Fruit fly (Drosophila melanogaster) whole organism, prepupa: Measurements from ENCODE around the gene TfIIFalpha.

Source experiments
- Blimp-1 ChIP-seq: fragments of 200-800 bp; sonication (Bioruptor generic); optimal IDR thresholded peaks from 3 replicates; lab custom pipeline; 2017; ENCODE audit warnings: missing biosample characterization, missing genetic modification characterization, mild to moderate bottlenecking, moderate library complexity, missing genetic modification reagents
- CG10631 ChIP-seq: fragments of 200-800 bp; sonication (Bioruptor generic); optimal IDR thresholded peaks from 2 replicates; lab custom pipeline; 2016; ENCODE audit warnings: missing biosample characterization, missing genetic modification characterization
- CG10669 ChIP-seq: fragments of 200-800 bp; sonication (Bioruptor generic); optimal IDR thresholded peaks from 3 replicates; lab custom pipeline; 2018; ENCODE audit warnings: missing biosample characterization, mild to moderate bottlenecking, missing genetic modification characterization, moderate library complexity
- CG11294 ChIP-seq: fragments of 200-800 bp; sonication (Bioruptor generic); IDR thresholded peaks from 2 replicates; pipeline ENCODE4 v1.3.6; 2022; ENCODE audit warnings: missing biosample characterization, missing genetic modification characterization
- CG15336 ChIP-seq: fragments of 200-800 bp; sonication (Bioruptor generic); IDR thresholded peaks from 2 replicates; pipeline ENCODE4 v1.3.6; 2022; ENCODE audit warnings: missing biosample characterization, missing genetic modification characterization
- CG1621 ChIP-seq: fragments of 200-800 bp; sonication (Bioruptor generic); optimal IDR thresholded peaks from 3 replicates; lab custom pipeline; 2018; ENCODE audit warnings: missing biosample characterization, mild to moderate bottlenecking, missing genetic modification characterization
- CG16779 ChIP-seq: fragments of 200-800 bp; sonication (Bioruptor generic); optimal IDR thresholded peaks from 3 replicates; lab custom pipeline; 2017; ENCODE audit warnings: missing biosample characterization, mild to moderate bottlenecking, missing genetic modification characterization
- CG31627 ChIP-seq: fragments of 200-800 bp; sonication (Bioruptor generic); optimal IDR thresholded peaks from 3 replicates; lab custom pipeline; 2016; ENCODE audit warnings: missing biosample characterization, missing genetic modification characterization
- CG32006 ChIP-seq: fragments of 200-800 bp; sonication (Bioruptor generic); optimal IDR thresholded peaks from 3 replicates; lab custom pipeline; 2017; ENCODE audit warnings: missing biosample characterization, mild to moderate bottlenecking, missing genetic modification characterization
- CG34406 ChIP-seq: fragments of 200-800 bp; sonication (Bioruptor generic); optimal IDR thresholded peaks from 3 replicates; lab custom pipeline; 2016; ENCODE audit warnings: missing biosample characterization, missing genetic modification characterization
- CG3919 ChIP-seq: fragments of 200-800 bp; sonication (Bioruptor generic); optimal IDR thresholded peaks from 3 replicates; lab custom pipeline; 2016; ENCODE audit warnings: missing biosample characterization, missing genetic modification characterization
- CG6276 ChIP-seq: fragments of 200-800 bp; sonication (Bioruptor generic); optimal IDR thresholded peaks from 2 replicates; lab custom pipeline; 2017; ENCODE audit warnings: missing biosample characterization, mild to moderate bottlenecking, missing genetic modification characterization
- CG6792 ChIP-seq: fragments of 200-800 bp; sonication (Bioruptor generic); optimal IDR thresholded peaks from 3 replicates; lab custom pipeline; 2016; ENCODE audit warnings: missing biosample characterization, missing genetic modification characterization
- CG6808 ChIP-seq: fragments of 200-800 bp; sonication (Bioruptor generic); optimal IDR thresholded peaks from 3 replicates; lab custom pipeline; 2017; ENCODE audit warnings: missing biosample characterization, missing genetic modification characterization, mild to moderate bottlenecking, moderate library complexity, missing genetic modification reagents
- CG7368 ChIP-seq: fragments of 200-800 bp; sonication (Bioruptor generic); optimal IDR thresholded peaks from 3 replicates; lab custom pipeline; 2016; ENCODE audit warnings: missing biosample characterization, missing genetic modification characterization
- CG8119 ChIP-seq: fragments of 200-800 bp; sonication (Bioruptor generic); IDR thresholded peaks from 3 replicates; pipeline ENCODE4 v1.3.6; 2022; ENCODE audit warnings: missing biosample characterization, missing genetic modification characterization
- CG8319 ChIP-seq: fragments of 200-800 bp; sonication (Bioruptor generic); optimal IDR thresholded peaks from 3 replicates; lab custom pipeline; 2016; ENCODE audit warnings: missing biosample characterization, missing genetic modification characterization
- CG8632 ChIP-seq: fragments of 200-800 bp; sonication (Bioruptor generic); optimal IDR thresholded peaks from 3 replicates; lab custom pipeline; 2016; ENCODE audit warnings: missing biosample characterization, missing genetic modification characterization
- CG9139 ChIP-seq: fragments of 200-800 bp; sonication (Bioruptor generic); optimal IDR thresholded peaks from 3 replicates; lab custom pipeline; 2017; ENCODE audit warnings: missing biosample characterization, mild to moderate bottlenecking, missing genetic modification characterization
- Ets96B ChIP-seq: fragments of 200-800 bp; optimal IDR thresholded peaks from 2 replicates; lab custom pipeline; 2019; ENCODE audit warnings: missing biosample characterization, mild to moderate bottlenecking, missing genetic modification characterization, moderate library complexity
- Gug ChIP-seq: fragments of 200-800 bp; sonication (Bioruptor generic); IDR thresholded peaks from 2 replicates; pipeline ENCODE4 v1.3.6; 2022; ENCODE audit warnings: missing biosample characterization, missing genetic modification characterization
- Hr38 ChIP-seq: sonication (Bioruptor generic); optimal IDR thresholded peaks from 2 replicates; lab custom pipeline; 2016; ENCODE audit warnings: missing biosample characterization, missing genetic modification characterization
- Hr39 ChIP-seq: fragments of 200-800 bp; sonication (Bioruptor generic); optimal IDR thresholded peaks from 2 replicates; lab custom pipeline; 2016; ENCODE audit warnings: missing biosample characterization, missing genetic modification characterization
- Met ChIP-seq: fragments of 200-800 bp; sonication (Bioruptor generic); optimal IDR thresholded peaks from 3 replicates; lab custom pipeline; 2016; ENCODE audit warnings: missing biosample characterization, missing genetic modification characterization
- OdsH ChIP-seq: fragments of 200-800 bp; sonication (Bioruptor generic); optimal IDR thresholded peaks from 3 replicates; lab custom pipeline; 2016; ENCODE audit warnings: missing biosample characterization, missing genetic modification characterization
- Smox ChIP-seq: fragments of 200-800 bp; sonication (Bioruptor generic); optimal IDR thresholded peaks from 3 replicates; lab custom pipeline; 2016; ENCODE audit warnings: missing biosample characterization, missing genetic modification characterization
- Sox102F ChIP-seq: fragments of 200-800 bp; sonication (Bioruptor generic); optimal IDR thresholded peaks from 2 replicates; lab custom pipeline; 2016; ENCODE audit warnings: missing biosample characterization, mild to moderate bottlenecking, missing genetic modification characterization
- Sox14 ChIP-seq: fragments of 200-800 bp; sonication (Bioruptor generic); optimal IDR thresholded peaks from 3 replicates; lab custom pipeline; 2016; ENCODE audit warnings: missing biosample characterization, missing genetic modification characterization
- achi ChIP-seq: fragments of 200-800 bp; sonication (Bioruptor generic); optimal IDR thresholded peaks from 3 replicates; lab custom pipeline; 2016; ENCODE audit warnings: missing biosample characterization, missing genetic modification characterization
- esn ChIP-seq: fragments of 200-800 bp; sonication (Bioruptor generic); optimal IDR thresholded peaks from 2 replicates; lab custom pipeline; 2016; ENCODE audit warnings: missing biosample characterization, mild to moderate bottlenecking, missing genetic modification characterization, moderate library complexity
- fd85E ChIP-seq: fragments of 200-800 bp; sonication (Bioruptor generic); optimal IDR thresholded peaks from 3 replicates; lab custom pipeline; 2016; ENCODE audit warnings: missing biosample characterization, missing genetic modification characterization
- lz ChIP-seq: fragments of 200-800 bp; sonication (Bioruptor generic); optimal IDR thresholded peaks from 3 replicates; lab custom pipeline; 2016; ENCODE audit warnings: missing biosample characterization, missing genetic modification characterization
- net ChIP-seq: fragments of 200-800 bp; sonication (Bioruptor generic); optimal IDR thresholded peaks from 3 replicates; lab custom pipeline; 2016; ENCODE audit warnings: missing biosample characterization, missing genetic modification characterization
- salr ChIP-seq, 2 experiments: fragments of 200-800 bp; sonication (Bioruptor generic); optimal IDR thresholded peaks; 3 replicates each; lab custom pipeline; 2016 to 2018; ENCODE audit warnings: missing biosample characterization in 2 of 2, missing genetic modification characterization in 2 of 2, mild to moderate bottlenecking in 1 of 2
- topi ChIP-seq: fragments of 200-800 bp; sonication (Bioruptor generic); optimal IDR thresholded peaks from 3 replicates; lab custom pipeline; 2016; ENCODE audit warnings: missing biosample characterization, missing genetic modification characterization

TfIIFalpha gene

dm6 chr3R:6373512-6374306, 6.6 kb upstream of the TfIIFalpha start (continued):
- TF ChIP-seq CG6276 (GFP tag; lab: Kevin White, UChicago) = no peak
- no peak for TF ChIP-seq Sox102F (GFP tag; lab: Kevin White, UChicago)
- TF ChIP-seq CG6808 (GFP tag; lab: Kevin White, UChicago) = no peak
- peak; percentile 60 for TF ChIP-seq CG8119 (GFP tag; lab: Robert Waterston, UW)
- no peak for TF ChIP-seq CG7368 (GFP tag; lab: Kevin White, UChicago)
- no peak for TF ChIP-seq CG1621
- TF ChIP-seq CG6792 (GFP tag; lab: Kevin White, UChicago) = peak; percentile 14
- TF ChIP-seq Sox14 = peak; percentile 52
- TF ChIP-seq Smox (GFP tag; lab: Kevin White, UChicago) = peak; percentile 46
- TF ChIP-seq net = peak; percentile 36

DNA sequence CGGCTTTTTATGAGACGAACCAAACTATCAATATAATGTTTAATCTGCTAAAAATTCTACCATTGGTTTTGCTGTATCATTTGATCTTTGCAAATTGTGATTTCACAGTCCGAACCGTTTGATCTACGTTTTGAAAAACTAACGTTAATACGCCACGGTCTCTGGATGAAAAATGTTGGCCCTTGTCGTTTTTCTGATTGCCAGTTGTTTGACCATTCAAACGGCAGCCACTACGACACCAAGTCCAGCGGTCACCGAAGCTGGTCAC, 6.0 kb upstream of the TfIIFalpha start, which contains the start of gene CG42564:
Gene CG42564, plus strand, starts transcription at position 169 of the 268 bp plus-strand sequence.
- TF ChIP-seq OdsH (GFP tag; lab: Kevin White, UChicago) (no peak), Met (GFP tag; lab: Kevin White, UChicago) (no peak), salr (GFP tag; optimal IDR thresholded peaks at IDR 0.05; lab: Kevin White, UChicago) (no peak), CG31627 (GFP tag; lab: Kevin White, UChicago) (no peak), esn (GFP tag; lab: Kevin White, UChicago) (peak; percentile 33), topi (GFP tag; lab: Kevin White, UChicago) (no peak), CG6792 (GFP tag; lab: Kevin White, UChicago) (no peak), CG15336 (GFP tag; lab: Robert Waterston, UW) (no peak)

dm6 chr3R:6375944-6376343, 4.3 kb upstream of the TfIIFalpha start, which contains the start of gene CRAT:
Gene CRAT (minus strand): TSS chr3R:6376044.
- TF ChIP-seq CG34406 = no peak
- no peak for TF ChIP-seq Ets96B (tag; lab: Kevin White, UChicago)

- TF ChIP-seq CG6808 (GFP tag; lab: Kevin White, UChicago) = no peak
- TF ChIP-seq Gug (GFP tag; lab: Robert Waterston, UW) = no peak
- TF ChIP-seq CG3919 = no peak
- TF ChIP-seq CG8319 = no peak
- no peak for TF ChIP-seq CG6276 (GFP tag; lab: Kevin White, UChicago)
- no peak for TF ChIP-seq Sox102F (GFP tag; lab: Kevin White, UChicago)
- no peak for TF ChIP-seq Blimp-1 (GFP tag; lab: Kevin White, UChicago)
- no peak for TF ChIP-seq achi (GFP tag; lab: Kevin White, UChicago)
- no peak for TF ChIP-seq OdsH (GFP tag; lab: Kevin White, UChicago)
- no peak for TF ChIP-seq CG10669
- TF ChIP-seq Hr38 (GFP tag; lab: Kevin White, UChicago) = no peak
- no peak for TF ChIP-seq net
- no peak for TF ChIP-seq CG8632 (GFP tag; lab: Kevin White, UChicago)
- TF ChIP-seq CG10631 = no peak
- no peak for TF ChIP-seq CG9139 (GFP tag; lab: Kevin White, UChicago)
- no peak for TF ChIP-seq Hr39 (GFP tag; lab: Kevin White, UChicago)
- TF ChIP-seq CG16779 = no peak
Observed at dm6 chr3R:6377497-6377896, 2.8 kb upstream of the TfIIFalpha start, which contains the start of gene CG42537. Gene CG42537 (plus strand): TSS chr3R:6377797.

DNA sequence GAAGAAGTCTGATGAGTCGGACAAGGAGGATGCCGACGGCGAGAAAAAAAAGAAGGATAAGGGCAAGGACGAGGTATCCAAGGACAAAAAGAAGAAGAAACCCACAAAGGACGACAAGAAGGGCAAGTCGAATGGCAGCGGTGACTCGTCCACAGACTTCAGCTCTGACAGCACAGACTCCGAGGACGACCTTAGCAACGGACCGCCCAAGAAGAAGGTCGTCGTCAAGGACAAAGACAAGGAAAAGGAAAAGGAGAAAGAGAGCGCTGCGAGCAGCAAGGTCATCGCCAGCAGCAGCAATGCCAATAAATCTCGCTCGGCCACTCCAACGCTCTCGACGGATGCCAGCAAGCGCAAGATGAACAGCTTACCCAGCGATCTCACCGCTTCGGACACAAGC, 1.5 kb downstream of the TfIIFalpha start:
- TF ChIP-seq CG8632 (GFP tag; lab: Kevin White, UChicago) (no peak), CG16779 (no peak), CG32006 (GFP tag; lab: Kevin White, UChicago) (no peak), CG7368 (GFP tag; lab: Kevin White, UChicago) (no peak), fd85E (GFP tag; lab: Kevin White, UChicago) (no peak), net (no peak), lz (GFP tag; lab: Kevin White, UChicago) (no peak), CG34406 (no peak), OdsH (GFP tag; lab: Kevin White, UChicago) (no peak), CG6276 (GFP tag; lab: Kevin White, UChicago) (no peak), topi (GFP tag; lab: Kevin White, UChicago) (no peak), CG11294 (no peak)
